Worm (Caenorhabditis elegans): ENCODE measurements around the gene cut-4.

The cut-4 gene

ce11 chrII:10445738-10446137, 9.8 kb downstream of the cut-4 start:
- TF ChIP-seq elt-3 (tag; optimal IDR thresholded peaks at IDR 0.05) (no peak), R02D3.7 (tag; optimal IDR thresholded peaks at IDR 0.05) (no peak), nhr-6 (tag; optimal IDR thresholded peaks at IDR 0.05) (no peak), fos-1 (tag; optimal IDR thresholded peaks at IDR 0.05) (peak; percentile 56), ama-1 (optimal IDR thresholded peaks at IDR 0.05) (peak; percentile 43), unc-39 (tag; optimal IDR thresholded peaks at IDR 0.05) (no peak), skn-1 (tag; optimal IDR thresholded peaks at IDR 0.05) (no peak), nhr-129 (tag; optimal IDR thresholded peaks at IDR 0.05) (peak; percentile 97), lin-39 (tag; optimal IDR thresholded peaks at IDR 0.05) (no peak), nhr-77 (tag; optimal IDR thresholded peaks at IDR 0.05) (no peak), gmeb-1 (tag; optimal IDR thresholded peaks at IDR 0.05) (peak; percentile 7), blmp-1 (tag; optimal IDR thresholded peaks at IDR 0.05; ENCODE audit: insufficient read depth) (no peak), ZK546.5 (tag; optimal IDR thresholded peaks at IDR 0.05) (no peak), unc-62 (GFP tag; optimal IDR thresholded peaks at IDR 0.05) (no peak), alr-1 (tag; optimal IDR thresholded peaks at IDR 0.05) (no peak), Y55F3AM.14 (GFP tag; optimal IDR thresholded peaks at IDR 0.05) (no peak), C34F6.9 (tag; optimal IDR thresholded peaks at IDR 0.05) (peak; percentile 22), sma-9 (GFP tag; optimal IDR thresholded peaks at IDR 0.05) (peak; percentile 83), sma-9 (tag; optimal IDR thresholded peaks at IDR 0.05) (no peak), nhr-11 (tag; optimal IDR thresholded peaks at IDR 0.05) (peak; percentile 63), dmd-4 (tag; optimal IDR thresholded peaks at IDR 0.05) (no peak), ceh-82 (tag; optimal IDR thresholded peaks at IDR 0.05) (no peak), lin-11 (tag; optimal IDR thresholded peaks at IDR 0.05) (peak; percentile 17), nhr-12 (tag; optimal IDR thresholded peaks at IDR 0.05) (no peak), egl-27 (tag; optimal IDR thresholded peaks at IDR 0.05) (no peak), lin-13 (GFP tag; optimal IDR thresholded peaks at IDR 0.05) (no peak), unc-55 (GFP tag; optimal IDR thresholded peaks at IDR 0.05) (peak; percentile 32), ceh-16 (tag; optimal IDR thresholded peaks at IDR 0.05) (no peak), mab-5 (tag; optimal IDR thresholded peaks at IDR 0.05) (no peak), ztf-4 (tag; optimal IDR thresholded peaks at IDR 0.05) (no peak), mbf-1 (tag; optimal IDR thresholded peaks at IDR 0.05) (no peak), zag-1 (tag; optimal IDR thresholded peaks at IDR 0.05) (no peak), crh-2 (tag; optimal IDR thresholded peaks at IDR 0.05) (no peak), mdl-1 (tag; optimal IDR thresholded peaks at IDR 0.05) (peak; percentile 15 to 23), sem-4 (tag; optimal IDR thresholded peaks at IDR 0.05) (no peak), elt-1 (tag; optimal IDR thresholded peaks at IDR 0.05) (no peak), aly-2 (tag; optimal IDR thresholded peaks at IDR 0.05) (no peak), nhr-237 (tag; optimal IDR thresholded peaks at IDR 0.05) (no peak), ztf-1 (GFP tag; conservative IDR thresholded peaks at IDR 0.05) (no peak), nhr-23 (tag; optimal IDR thresholded peaks at IDR 0.05) (no peak), F13H6.1 (tag; optimal IDR thresholded peaks at IDR 0.05) (no peak), snpc-4 (tag; optimal IDR thresholded peaks at IDR 0.05) (no peak), nhr-21 (tag; optimal IDR thresholded peaks at IDR 0.05) (no peak), peb-1 (tag; optimal IDR thresholded peaks at IDR 0.05) (no peak), nhr-25 (tag; optimal IDR thresholded peaks at IDR 0.05) (no peak), nhr-10 (tag; optimal IDR thresholded peaks at IDR 0.05) (no peak), sma-3 (GFP tag; optimal IDR thresholded peaks at IDR 0.05) (no peak), ztf-11 (tag; optimal IDR thresholded peaks at IDR 0.05) (no peak), lsy-2 (tag; optimal IDR thresholded peaks at IDR 0.05) (peak in 1 of 2 experiments; percentile 7)

ce11 chrII:10446300-10446699, 10.4 kb downstream of the cut-4 start:
- TF ChIP-seq sma-3 (GFP tag; optimal IDR thresholded peaks at IDR 0.05) (peak; percentile 41), C34F6.9 (tag; optimal IDR thresholded peaks at IDR 0.05) (peak; percentile 15), ztf-1 (GFP tag; conservative IDR thresholded peaks at IDR 0.05) (no peak), nhr-237 (tag; optimal IDR thresholded peaks at IDR 0.05) (no peak), unc-62 (GFP tag; optimal IDR thresholded peaks at IDR 0.05) (no peak), ztf-4 (tag; optimal IDR thresholded peaks at IDR 0.05) (peak; percentile 43), alr-1 (tag; optimal IDR thresholded peaks at IDR 0.05) (no peak), ceh-16 (tag; optimal IDR thresholded peaks at IDR 0.05) (no peak), sma-9 (GFP tag; optimal IDR thresholded peaks at IDR 0.05) (peak; percentile 86), sma-9 (tag; optimal IDR thresholded peaks at IDR 0.05) (no peak), nhr-25 (tag; optimal IDR thresholded peaks at IDR 0.05) (peak; percentile 23), elt-3 (tag; optimal IDR thresholded peaks at IDR 0.05) (no peak), F13H6.1 (tag; optimal IDR thresholded peaks at IDR 0.05) (no peak), lin-11 (tag; optimal IDR thresholded peaks at IDR 0.05) (no peak), blmp-1 (tag; optimal IDR thresholded peaks at IDR 0.05; ENCODE audit: insufficient read depth) (peak; percentile 61), ama-1 (optimal IDR thresholded peaks at IDR 0.05) (peak; percentile 54), crh-2 (tag; optimal IDR thresholded peaks at IDR 0.05) (peak; percentile 59), gmeb-1 (tag; optimal IDR thresholded peaks at IDR 0.05) (no peak), lin-13 (GFP tag; optimal IDR thresholded peaks at IDR 0.05) (no peak), nhr-129 (tag; optimal IDR thresholded peaks at IDR 0.05) (peak; percentile 83), fos-1 (tag; optimal IDR thresholded peaks at IDR 0.05) (no peak), sem-4 (tag; optimal IDR thresholded peaks at IDR 0.05) (peak; percentile 21), unc-55 (GFP tag; optimal IDR thresholded peaks at IDR 0.05) (no peak), lsy-2 (tag; optimal IDR thresholded peaks at IDR 0.05) (peak in 1 of 2 experiments; percentile 19), nhr-12 (tag; optimal IDR thresholded peaks at IDR 0.05) (no peak), nhr-11 (tag; optimal IDR thresholded peaks at IDR 0.05) (no peak), nhr-77 (tag; optimal IDR thresholded peaks at IDR 0.05) (no peak), nhr-21 (tag; optimal IDR thresholded peaks at IDR 0.05) (peak; percentile 48), snpc-4 (tag; optimal IDR thresholded peaks at IDR 0.05) (no peak), nhr-6 (tag; optimal IDR thresholded peaks at IDR 0.05) (peak; percentile 48), mbf-1 (tag; optimal IDR thresholded peaks at IDR 0.05) (no peak), lin-39 (tag; optimal IDR thresholded peaks at IDR 0.05) (no peak), dmd-4 (tag; optimal IDR thresholded peaks at IDR 0.05) (no peak), nhr-23 (tag; optimal IDR thresholded peaks at IDR 0.05) (no peak), mab-5 (tag; optimal IDR thresholded peaks at IDR 0.05) (no peak), aly-2 (tag; optimal IDR thresholded peaks at IDR 0.05) (no peak)

All from whole organism, L2 larva.